Fruit fly (Drosophila melanogaster) whole organism, embryonic: Measurements from ENCODE around the gene CG43760.

Experiments
- Atf6 ChIP-seq: fragments of 200-800 bp; sonication (Bioruptor generic); IDR thresholded peaks from 2 replicates; pipeline ENCODE4 v1.3.6; 2022; ENCODE audit warnings: missing biosample characterization, missing genetic modification characterization
- CG1024 ChIP-seq: fragments of 200-800 bp; sonication (Bioruptor generic); IDR thresholded peaks from 2 replicates; pipeline ENCODE4 v1.3.6; 2022; ENCODE audit warnings: missing biosample characterization, missing genetic modification characterization
- CG10321 ChIP-seq: fragments of 200-800 bp; sonication (Bioruptor generic); IDR thresholded peaks from 2 replicates; pipeline ENCODE4 v1.3.6; 2022; ENCODE audit warnings: missing biosample characterization, missing genetic modification characterization
- CG11093 ChIP-seq: fragments of 200-800 bp; sonication (Bioruptor generic); IDR thresholded peaks from 3 replicates; pipeline ENCODE4 v1.3.6; 2022; ENCODE audit warnings: missing biosample characterization, missing genetic modification characterization
- CG15479 ChIP-seq: fragments of 200-800 bp; sonication (Bioruptor generic); optimal IDR thresholded peaks from 3 replicates; lab custom pipeline; 2019; ENCODE audit warnings: missing biosample characterization, mild to moderate bottlenecking, missing genetic modification characterization, moderate library complexity
- CG15514 ChIP-seq: fragments of 200-800 bp; sonication (Bioruptor generic); optimal IDR thresholded peaks from 3 replicates; lab custom pipeline; 2017; ENCODE audit warnings: missing biosample characterization, missing genetic modification characterization, mild to moderate bottlenecking, moderate library complexity, missing genetic modification reagents
- CG1603 ChIP-seq: fragments of 200-800 bp; sonication (Bioruptor generic); optimal IDR thresholded peaks from 2 replicates; lab custom pipeline; 2019; ENCODE audit warnings: missing biosample characterization, mild to moderate bottlenecking, missing genetic modification characterization, moderate library complexity
- CG16779 ChIP-seq: fragments of 200-800 bp; sonication (Bioruptor generic); IDR thresholded peaks from 2 replicates; pipeline ENCODE4 v1.3.6; 2022; ENCODE audit warnings: missing biosample characterization, missing genetic modification characterization
- CG1832 ChIP-seq: fragments of 200-800 bp; sonication (Bioruptor generic); optimal IDR thresholded peaks from 2 replicates; lab custom pipeline; 2017; ENCODE audit warnings: missing biosample characterization, mild to moderate bottlenecking, missing genetic modification characterization, inconsistent platforms
- CG30020 ChIP-seq: fragments of 200-800 bp; optimal IDR thresholded peaks from 2 replicates; lab custom pipeline; 2019; ENCODE audit warnings: missing biosample characterization, mild to moderate bottlenecking, missing genetic modification characterization, moderate library complexity
- CG31224 ChIP-seq: fragments of 200-800 bp; sonication (Bioruptor generic); IDR thresholded peaks from 2 replicates; pipeline ENCODE4 v1.3.6; 2022; ENCODE audit warnings: missing biosample characterization, missing genetic modification characterization
- CG7357 ChIP-seq: fragments of 200-800 bp; sonication (Bioruptor generic); IDR thresholded peaks from 3 replicates; pipeline ENCODE4 v1.3.6; 2022; ENCODE audit warnings: missing biosample characterization, missing genetic modification characterization
- CG8281 ChIP-seq: fragments of 200-800 bp; sonication (Bioruptor generic); optimal IDR thresholded peaks from 2 replicates; lab custom pipeline; 2018; ENCODE audit warnings: missing biosample characterization, mild to moderate bottlenecking, missing genetic modification characterization, moderate library complexity
- CG8290 ChIP-seq, 3 experiments: fragments of 200-800 bp; sonication (Bioruptor generic); optimal IDR thresholded peaks; 2 replicates each; lab custom pipeline; 2016 to 2019; ENCODE audit warnings: missing biosample characterization in 3 of 3, missing genetic modification characterization in 3 of 3, mild to moderate bottlenecking in 2 of 3, moderate library complexity in 1 of 3
- D19A ChIP-seq: fragments of 200-800 bp; optimal IDR thresholded peaks from 3 replicates; lab custom pipeline; 2019; ENCODE audit warnings: missing biosample characterization, mild to moderate bottlenecking, missing genetic modification characterization, moderate library complexity
- Drgx ChIP-seq: fragments of 200-800 bp; sonication (Bioruptor generic); IDR thresholded peaks from 2 replicates; pipeline ENCODE4 v1.3.6; 2022; ENCODE audit warnings: missing biosample characterization, missing genetic modification characterization
- Eip74EF ChIP-seq, 2 experiments: fragments of 200-800 bp in 1 of 2; fragments of >200 bp in 1 of 2; sonication (Bioruptor generic) in 1 of 2; optimal IDR thresholded peaks; 2 replicates each; lab custom pipeline; 2017 to 2019; ENCODE audit warnings: missing biosample characterization in 2 of 2, missing genetic modification characterization in 2 of 2, mild to moderate bottlenecking in 1 of 2, moderate library complexity in 1 of 2
- Elba2 ChIP-seq: fragments of 200-800 bp; sonication (Bioruptor generic); optimal IDR thresholded peaks from 3 replicates; lab custom pipeline; 2016; ENCODE audit warnings: missing biosample characterization, missing genetic modification characterization
- H15 ChIP-seq: fragments of 200-800 bp; sonication (Bioruptor generic); IDR thresholded peaks from 3 replicates; pipeline ENCODE4 v1.3.6; 2022; ENCODE audit warnings: missing biosample characterization, missing genetic modification characterization
- Hr3 ChIP-seq: fragments of 200-800 bp; sonication (Bioruptor generic); optimal IDR thresholded peaks from 3 replicates; lab custom pipeline; 2016; ENCODE audit warnings: missing biosample characterization, missing genetic modification characterization
- Hr39 ChIP-seq: fragments of >200 bp; optimal IDR thresholded peaks from 2 replicates; lab custom pipeline; 2017
- MBD-R2 ChIP-seq: fragments of 200-800 bp; sonication (Bioruptor generic); IDR thresholded peaks from 2 replicates; pipeline ENCODE4 v1.3.6; 2022; ENCODE audit warnings: missing biosample characterization, missing genetic modification characterization
- Med ChIP-seq: fragments of 200-800 bp; sonication (Bioruptor generic); peaks from one replicate; lab custom pipeline; 2016; ENCODE audit warnings: missing biosample characterization, missing genetic modification characterization, mild to moderate bottlenecking, inconsistent platforms, moderate library complexity
- Nf-YC ChIP-seq: fragments of 200-800 bp; optimal IDR thresholded peaks from 3 replicates; lab custom pipeline; 2019; ENCODE audit warnings: missing biosample characterization, mild to moderate bottlenecking, missing genetic modification characterization, moderate library complexity
- Ravus ChIP-seq: fragments of 200-800 bp; sonication (Bioruptor generic); IDR thresholded peaks from 2 replicates; pipeline ENCODE4 v1.3.6; 2022; ENCODE audit warnings: missing biosample characterization, missing genetic modification characterization
- YL-1 ChIP-seq: fragments of 200-800 bp; sonication (Bioruptor generic); optimal IDR thresholded peaks from 3 replicates; lab custom pipeline; 2017; ENCODE audit warnings: missing biosample characterization, mild to moderate bottlenecking, missing genetic modification characterization
- bab2 ChIP-seq: fragments of 200-800 bp; sonication (Bioruptor generic); optimal IDR thresholded peaks from 2 replicates; lab custom pipeline; 2016; ENCODE audit warnings: missing biosample characterization, missing genetic modification characterization
- bsh ChIP-seq, 2 experiments: fragments of 200-800 bp; sonication (Bioruptor generic); optimal IDR thresholded peaks; 2 replicates each; lab custom pipeline; 2017 to 2018; ENCODE audit warnings: mild to moderate bottlenecking in 2 of 2, missing biosample characterization in 2 of 2, missing genetic modification characterization in 2 of 2, moderate library complexity in 1 of 2
- chm ChIP-seq: fragments of 200-800 bp; sonication (Bioruptor generic); IDR thresholded peaks from 2 replicates; pipeline ENCODE4 v1.3.6; 2022; ENCODE audit warnings: missing biosample characterization, missing genetic modification characterization
- ham ChIP-seq: fragments of 200-800 bp; sonication (Bioruptor generic); IDR thresholded peaks from 2 replicates; pipeline ENCODE4 v1.3.6; 2022; ENCODE audit warnings: missing biosample characterization, missing genetic modification characterization
- lab ChIP-seq: fragments of 200-800 bp; sonication (Bioruptor generic); optimal IDR thresholded peaks from 3 replicates; lab custom pipeline; 2017; ENCODE audit warnings: missing biosample characterization, missing genetic modification characterization, mild to moderate bottlenecking, moderate library complexity, missing genetic modification reagents
- nmo ChIP-seq: fragments of 200-800 bp; sonication (Bioruptor generic); optimal IDR thresholded peaks from 2 replicates; lab custom pipeline; 2018; ENCODE audit warnings: missing biosample characterization, mild to moderate bottlenecking, missing genetic modification characterization, moderate library complexity
- nom ChIP-seq: fragments of 200-800 bp; sonication (Bioruptor generic); optimal IDR thresholded peaks from 2 replicates; lab custom pipeline; 2017; ENCODE audit warnings: missing biosample characterization, missing genetic modification characterization, mild to moderate bottlenecking, moderate library complexity, missing genetic modification reagents
- oc ChIP-seq: fragments of 200-800 bp; sonication (Bioruptor generic); optimal IDR thresholded peaks from 2 replicates; lab custom pipeline; 2018; ENCODE audit warnings: missing biosample characterization, mild to moderate bottlenecking, missing genetic modification characterization, moderate library complexity
- odd ChIP-seq: fragments of 200-800 bp; sonication (Bioruptor generic); optimal IDR thresholded peaks from 2 replicates; lab custom pipeline; 2017; ENCODE audit warnings: missing biosample characterization, mild to moderate bottlenecking, missing genetic modification characterization
- psq ChIP-seq: fragments of 200-800 bp; sonication (Bioruptor generic); optimal IDR thresholded peaks from 2 replicates; lab custom pipeline; 2017; ENCODE audit warnings: missing biosample characterization, missing genetic modification characterization
- row ChIP-seq: fragments of 200-800 bp; sonication (Bioruptor generic); IDR thresholded peaks from 3 replicates; pipeline ENCODE4 v1.3.6; 2022; ENCODE audit warnings: missing biosample characterization, missing genetic modification characterization
- salm ChIP-seq: fragments of 200-800 bp; sonication (Bioruptor generic); optimal IDR thresholded peaks from 2 replicates; lab custom pipeline; 2018; ENCODE audit warnings: missing biosample characterization, mild to moderate bottlenecking, missing genetic modification characterization
- scrt ChIP-seq: fragments of 200-800 bp; sonication (Bioruptor generic); optimal IDR thresholded peaks from 2 replicates; lab custom pipeline; 2018; ENCODE audit warnings: missing biosample characterization, mild to moderate bottlenecking, missing genetic modification characterization, moderate library complexity
- sens ChIP-seq: fragments of 200-800 bp; sonication (Bioruptor generic); peaks from one replicate; lab custom pipeline; 2016; ENCODE audit warnings: missing biosample characterization, missing genetic modification characterization
- so ChIP-seq: fragments of 200-800 bp; sonication (Bioruptor generic); IDR thresholded peaks from 3 replicates; pipeline ENCODE4 v1.3.6; 2022; ENCODE audit warnings: missing biosample characterization, missing genetic modification characterization
- sob ChIP-seq: fragments of 200-800 bp; sonication (Bioruptor generic); IDR thresholded peaks from 2 replicates; pipeline ENCODE4 v1.3.6; 2022; ENCODE audit warnings: missing biosample characterization, missing genetic modification characterization
- stwl ChIP-seq: fragments of 200-800 bp; sonication (Bioruptor generic); optimal IDR thresholded peaks from 3 replicates; lab custom pipeline; 2018; ENCODE audit warnings: missing biosample characterization, mild to moderate bottlenecking, missing genetic modification characterization, moderate library complexity
- tna ChIP-seq: fragments of 200-800 bp; sonication (Bioruptor generic); IDR thresholded peaks from 2 replicates; pipeline ENCODE4 v1.3.6; 2022; ENCODE audit warnings: missing biosample characterization, missing genetic modification characterization; ENCODE audit not compliant: partially characterized antibody
- trem ChIP-seq: fragments of 200-800 bp; optimal IDR thresholded peaks from 3 replicates; lab custom pipeline; 2019; ENCODE audit warnings: missing biosample characterization, mild to moderate bottlenecking, missing genetic modification characterization, moderate library complexity
- tx ChIP-seq: fragments of 200-800 bp; sonication (Bioruptor generic); optimal IDR thresholded peaks from 2 replicates; lab custom pipeline; 2016; ENCODE audit warnings: missing biosample characterization, missing genetic modification characterization
- z ChIP-seq: fragments of 200-800 bp; sonication (Bioruptor generic); IDR thresholded peaks from 3 replicates; pipeline ENCODE4 v1.3.6; 2022; ENCODE audit warnings: missing biosample characterization, missing genetic modification characterization
- zen2 ChIP-seq: fragments of 200-800 bp; sonication (Bioruptor generic); IDR thresholded peaks from 3 replicates; pipeline ENCODE4 v1.3.6; 2022; ENCODE audit warnings: missing biosample characterization, missing genetic modification characterization; ENCODE audit not compliant: partially characterized antibody

The CG43760 gene

DNA sequence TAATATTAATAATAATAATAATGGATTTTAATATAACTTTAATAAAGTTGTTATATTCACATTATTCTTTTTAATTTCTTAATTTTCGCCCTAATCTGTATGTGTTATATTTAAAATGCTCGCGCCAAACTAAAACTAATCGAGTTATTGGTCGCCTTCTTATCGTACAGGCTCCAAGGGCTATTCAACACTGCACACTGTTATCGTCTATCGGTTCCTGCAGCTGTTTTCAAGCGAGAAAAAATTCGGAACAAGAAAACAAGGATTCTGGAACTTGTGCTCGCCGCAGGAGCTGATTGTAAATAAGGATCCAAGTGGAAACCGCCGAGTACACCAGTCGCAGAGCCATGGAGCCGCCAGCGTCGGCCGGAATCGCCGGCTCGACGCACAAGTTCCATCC lies 12.6 kb downstream of the CG43760 start, which contains the start of gene CG3793 (continued):
- no peak for TF ChIP-seq nmo (GFP tag; lab: Kevin White, UChicago)
- 0 out of 2 replicates have a peak, but pooled peaks have one; percentile 5 for TF ChIP-seq sob (GFP tag; lab: Robert Waterston, UW)
- TF ChIP-seq Hr39 (lab: Kevin White, UChicago), result no peak
- TF ChIP-seq stwl, result peak; percentile 69
- TF ChIP-seq Atf6 (GFP tag; lab: Robert Waterston, UW), result no peak
- peak; percentile 47 for TF ChIP-seq YL-1 (GFP tag; lab: Kevin White, UChicago)
- peak; percentile 57; the same call in 2 of the 3 replicates for TF ChIP-seq zen2 (GFP tag; lab: Robert Waterston, UW)
- TF ChIP-seq MBD-R2 (GFP tag; lab: Robert Waterston, UW), result peak; percentile 75
- no peak for TF ChIP-seq tx (GFP tag; lab: Kevin White, UChicago)
- TF ChIP-seq CG7357, result no peak
- TF ChIP-seq trem, result no peak
- TF ChIP-seq CG8290 (GFP tag; optimal IDR thresholded peaks at IDR 0.05; lab: Kevin White, UChicago), result no peak
- TF ChIP-seq CG8290 (tag; optimal IDR thresholded peaks at IDR 0.05; lab: Kevin White, UChicago), result peak in 1 of 2 experiments; percentile 74
- peak; percentile 81 for TF ChIP-seq CG15514
- no peak for TF ChIP-seq H15 (GFP tag; lab: Robert Waterston, UW)
- TF ChIP-seq CG15479, result no peak
- TF ChIP-seq psq (GFP tag; lab: Kevin White, UChicago), result no peak

DNA sequence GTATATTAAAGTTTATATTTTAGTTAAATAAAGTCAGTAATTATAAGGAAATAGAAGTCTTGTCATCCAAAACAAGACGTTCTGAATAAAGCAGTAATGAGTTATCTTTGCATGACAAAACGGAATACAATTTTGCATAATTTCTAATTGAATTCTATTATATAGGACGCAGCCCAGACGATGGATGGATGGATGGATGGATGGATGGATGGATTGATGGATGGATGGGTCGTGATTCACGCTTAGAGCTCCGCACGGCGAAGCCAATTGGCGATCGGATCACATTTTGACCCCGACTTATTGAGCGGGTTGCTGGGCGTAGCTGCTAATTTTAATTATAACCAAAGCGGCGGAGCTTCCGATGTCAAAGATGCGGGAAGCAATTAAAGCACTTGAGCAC lies 13.3 kb downstream of the CG43760 start:
- TF ChIP-seq sens, result peak; percentile 59
- no peak for TF ChIP-seq so (GFP tag; lab: Robert Waterston, UW)
- peak; percentile 98 for TF ChIP-seq CG8281 (tag; lab: Kevin White, UChicago)
- no peak for TF ChIP-seq Eip74EF (GFP tag; optimal IDR thresholded peaks at IDR 0.05; lab: Kevin White, UChicago)
- TF ChIP-seq CG10321 (GFP tag; lab: Robert Waterston, UW), result no peak
- TF ChIP-seq ham (GFP tag; lab: Robert Waterston, UW), result no peak
- TF ChIP-seq bsh (GFP tag; optimal IDR thresholded peaks at IDR 0.05; lab: Kevin White, UChicago), result no peak
- peak; percentile 34; the same call in 1 of the 2 replicates for TF ChIP-seq CG16779 (GFP tag; lab: Robert Waterston, UW)
- TF ChIP-seq Med (GFP tag; lab: Kevin White, UChicago), result peak; percentile 25
- TF ChIP-seq CG1024 (GFP tag; lab: Robert Waterston, UW), result no peak
- no peak for TF ChIP-seq CG31224 (GFP tag; lab: Robert Waterston, UW)
- peak; percentile 45 for TF ChIP-seq Elba2 (GFP tag; lab: Kevin White, UChicago)
- TF ChIP-seq, all 482 proteins: peak for 5

DNA sequence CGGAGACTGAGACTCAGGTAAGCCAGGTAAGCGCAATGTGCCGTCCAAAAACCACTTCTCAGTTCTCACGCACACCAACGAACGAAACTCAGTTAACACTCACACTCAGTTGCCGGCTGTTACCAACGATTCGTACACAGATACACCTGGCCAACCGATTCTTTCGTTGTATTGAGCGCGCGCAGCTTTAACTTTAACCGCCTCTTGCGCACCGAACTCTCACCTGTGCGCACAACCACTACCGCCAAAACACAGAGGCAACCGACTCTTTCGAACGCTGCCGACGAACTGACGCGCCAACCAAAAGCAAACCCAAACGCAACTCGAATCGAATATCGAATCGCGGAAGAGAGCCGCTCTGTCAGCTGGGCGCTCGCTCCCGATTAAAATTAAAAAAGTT lies 14.2 kb downstream of the CG43760 start, which contains the start of gene Gli:
Gene Gli, minus strand, starts transcription at position 293 of the 400 bp plus-strand sequence.
- TF ChIP-seq CG1024 (GFP tag; lab: Robert Waterston, UW), result no peak
- TF ChIP-seq Drgx (GFP tag; lab: Robert Waterston, UW), result peak; percentile 61; the same call in 1 of the 2 replicates
- no peak for TF ChIP-seq D19A
- TF ChIP-seq Med (GFP tag; lab: Kevin White, UChicago), result peak; percentile 96
- TF ChIP-seq salm (tag; lab: Kevin White, UChicago), result no peak
- no peak for TF ChIP-seq bab2 (GFP tag; lab: Kevin White, UChicago)
- TF ChIP-seq tna (GFP tag; lab: Robert Waterston, UW), result peak; percentile 68
- peak; percentile 71 for TF ChIP-seq chm (GFP tag; lab: Robert Waterston, UW)
- TF ChIP-seq row (GFP tag; lab: Robert Waterston, UW), result peak; percentile 18; the same call in 1 of the 3 replicates
- TF ChIP-seq Ravus (GFP tag; lab: Robert Waterston, UW), result no peak
- TF ChIP-seq scrt (GFP tag; lab: Kevin White, UChicago), result no peak
- peak; percentile 25 for TF ChIP-seq oc (tag; lab: Kevin White, UChicago)
- TF ChIP-seq Nf-YC (tag; lab: Kevin White, UChicago), result peak; percentile 62
- no peak for TF ChIP-seq CG1603
- peak; percentile 92 for TF ChIP-seq z (GFP tag; lab: Robert Waterston, UW)
- no peak for TF ChIP-seq Hr3
- TF ChIP-seq odd, result no peak
- TF ChIP-seq lab (GFP tag; lab: Kevin White, UChicago), result no peak
- no peak for TF ChIP-seq CG11093 (GFP tag; lab: Robert Waterston, UW)
- TF ChIP-seq CG30020 (tag; lab: Kevin White, UChicago), result no peak
- TF ChIP-seq nom (GFP tag; lab: Kevin White, UChicago), result peak; percentile 27
- no peak for TF ChIP-seq CG1832
